Fruit fly (Drosophila melanogaster) whole organism, wandering third instar larva: ENCODE measurements around the gene CG6277.

Experiments used
- Dfd ChIP-seq: fragments of >200 bp; optimal IDR thresholded peaks from 2 replicates; lab custom pipeline; 2017; ENCODE audit warnings: missing biosample characterization, missing genetic modification characterization
- Hnf4 ChIP-seq: fragments of 200-800 bp; sonication (Bioruptor generic); optimal IDR thresholded peaks from 2 replicates; lab custom pipeline; 2016; ENCODE audit warnings: missing biosample characterization, mild to moderate bottlenecking, missing genetic modification characterization
- Mio ChIP-seq: sonication (Bioruptor generic); optimal IDR thresholded peaks from 2 replicates; lab custom pipeline; 2016; ENCODE audit warnings: missing biosample characterization, missing genetic modification characterization
- Myc ChIP-seq: fragments of >200 bp; optimal IDR thresholded peaks from 2 replicates; lab custom pipeline; 2017
- Sp1 ChIP-seq: fragments of 200-800 bp; sonication (Bioruptor generic); optimal IDR thresholded peaks from 3 replicates; lab custom pipeline; 2019; ENCODE audit warnings: missing biosample characterization, mild to moderate bottlenecking, missing genetic modification characterization, moderate library complexity
- brk ChIP-seq: fragments of 200-800 bp; sonication (Bioruptor generic); optimal IDR thresholded peaks from 2 replicates; lab custom pipeline; 2016; ENCODE audit warnings: missing biosample characterization, mild to moderate bottlenecking, missing genetic modification characterization
- dl ChIP-seq, 2 experiments: fragments of 175-275, 200-275 bp in 1 of 2; fragments of 200-275 bp in 1 of 2; sonication (Bioruptor generic); optimal IDR thresholded peaks; lab custom pipeline; 2018; ENCODE audit warnings: mild to moderate bottlenecking in 2 of 2, missing biosample characterization in 2 of 2, missing genetic modification characterization in 2 of 2, moderate library complexity in 2 of 2; ENCODE audit not compliant: partially characterized antibody in 2 of 2, insufficient read depth in 1 of 2
- fru ChIP-seq: fragments of 200-800 bp; sonication (Bioruptor generic); optimal IDR thresholded peaks from 3 replicates; lab custom pipeline; 2016; ENCODE audit warnings: missing biosample characterization, mild to moderate bottlenecking, missing genetic modification characterization
- jim ChIP-seq: fragments of 175-275, 200-325 bp; sonication (Bioruptor generic); optimal IDR thresholded peaks from 2 replicates; lab custom pipeline; 2016; ENCODE audit warnings: missing biosample characterization, mild to moderate bottlenecking, missing genetic modification characterization
- pan ChIP-seq: fragments of >200 bp; optimal IDR thresholded peaks from 2 replicates; lab custom pipeline; 2017
- psq ChIP-seq: fragments of 200-800 bp; sonication (Bioruptor generic); optimal IDR thresholded peaks from 3 replicates; lab custom pipeline; 2017; ENCODE audit warnings: missing biosample characterization, mild to moderate bottlenecking, missing genetic modification characterization, moderate library complexity
- usp ChIP-seq: fragments of >200 bp; optimal IDR thresholded peaks from 2 replicates; lab custom pipeline; 2017; ENCODE audit warnings: missing biosample characterization, missing genetic modification characterization

- TF ChIP-seq Myc (lab: Kevin White, UChicago) (no peak), dl (GFP tag; optimal IDR thresholded peaks at IDR 0.05; lab: Kevin White, UChicago; ENCODE audit: insufficient read depth in 1 of 2, partially characterized antibody in 2 of 2) (no peak), pan (lab: Kevin White, UChicago) (no peak), fru (GFP tag; lab: Kevin White, UChicago) (no peak), Dfd (GFP tag; lab: Kevin White, UChicago) (no peak), brk (no peak), usp (GFP tag; lab: Kevin White, UChicago) (no peak), Hnf4 (GFP tag; lab: Kevin White, UChicago) (no peak), Sp1 (no peak), jim (GFP tag; lab: Kevin White, UChicago) (no peak), psq (GFP tag; lab: Kevin White, UChicago) (no peak), Mio (GFP tag; lab: Kevin White, UChicago) (no peak)
Observed at dm6 chr3R:26999452-26999851, 23.6 kb downstream of the CG6277 start, which contains the start of gene CG31077.
